Worm (Caenorhabditis elegans): ENCODE results near the gene sprp-4.

DNA sequence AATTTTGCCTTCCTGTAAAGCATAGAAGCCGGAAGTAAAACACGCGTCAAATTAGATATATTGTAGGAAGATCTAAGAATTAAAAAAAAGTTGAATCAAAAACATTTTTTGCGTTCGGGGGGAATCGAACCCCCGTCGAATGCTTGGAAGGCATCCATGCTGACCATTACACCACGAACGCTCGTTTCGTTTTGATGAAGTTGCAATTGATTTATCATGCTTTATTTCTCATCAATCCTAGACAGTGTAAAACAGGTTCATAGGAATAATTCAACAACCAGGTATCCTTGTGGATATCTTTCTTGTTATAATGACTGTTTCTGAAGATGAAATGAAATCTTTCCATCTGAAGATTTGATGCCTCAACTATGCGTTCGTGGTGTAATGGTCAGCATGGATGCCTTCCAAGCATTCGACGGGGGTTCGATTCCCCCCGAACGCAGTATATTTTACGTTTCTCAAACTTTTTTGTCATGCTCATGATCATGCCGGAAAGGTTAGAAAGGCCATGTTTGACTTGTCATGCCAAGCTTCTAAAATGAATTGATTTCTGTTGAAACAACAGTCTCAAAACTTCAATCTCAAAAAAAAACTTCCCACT, 33.5 kb downstream of the sprp-4 start:
- no peak for TF ChIP-seq fkh-10 (GFP tag; optimal IDR thresholded peaks at IDR 0.05)
- no peak for TF ChIP-seq ama-1 (optimal IDR thresholded peaks at IDR 0.05)
- no peak for TF ChIP-seq unc-62 (GFP tag; optimal IDR thresholded peaks at IDR 0.05)
- no peak for TF ChIP-seq nhr-23 (tag; optimal IDR thresholded peaks at IDR 0.05)
- TF ChIP-seq lin-39 (tag; optimal IDR thresholded peaks at IDR 0.05) = no peak

Measured in whole organism, L3 larva.